Fruit fly (Drosophila melanogaster) whole organism, embryonic: ENCODE measurements around the gene CG13716.

Experiments used
- CG12236 ChIP-seq: fragments of 200-800 bp; sonication (Bioruptor generic); optimal IDR thresholded peaks from 2 replicates; lab custom pipeline; 2016; ENCODE audit warnings: missing biosample characterization, missing genetic modification characterization
- CG12299 ChIP-seq: fragments of 200-800 bp; sonication (Bioruptor generic); optimal IDR thresholded peaks from 2 replicates; lab custom pipeline; 2018; ENCODE audit warnings: missing biosample characterization, mild to moderate bottlenecking, missing genetic modification characterization
- CG12769 ChIP-seq: fragments of 200-800 bp; sonication (Bioruptor generic); optimal IDR thresholded peaks from 2 replicates; lab custom pipeline; 2019; ENCODE audit warnings: missing biosample characterization, mild to moderate bottlenecking, missing genetic modification characterization, moderate library complexity
- CG14441 ChIP-seq: fragments of 200-800 bp; sonication (Bioruptor generic); IDR thresholded peaks from 2 replicates; pipeline ENCODE4 v1.3.6; 2022; ENCODE audit warnings: missing biosample characterization, missing genetic modification characterization
- CG1603 ChIP-seq: fragments of 200-800 bp; sonication (Bioruptor generic); optimal IDR thresholded peaks from 2 replicates; lab custom pipeline; 2019; ENCODE audit warnings: missing biosample characterization, mild to moderate bottlenecking, missing genetic modification characterization, moderate library complexity
- CG17612 ChIP-seq: fragments of 200-800 bp; sonication (Bioruptor generic); IDR thresholded peaks from 2 replicates; pipeline ENCODE4 v1.3.6; 2022; ENCODE audit warnings: missing biosample characterization, missing genetic modification characterization
- CG18764 ChIP-seq: fragments of 200-800 bp; sonication (Bioruptor generic); optimal IDR thresholded peaks from 3 replicates; lab custom pipeline; 2016; ENCODE audit warnings: missing biosample characterization, missing genetic modification characterization
- CG2120 ChIP-seq: fragments of 200-800 bp; sonication (Bioruptor generic); optimal IDR thresholded peaks from 3 replicates; lab custom pipeline; 2016; ENCODE audit warnings: missing biosample characterization, missing genetic modification characterization
- CG2129 ChIP-seq: fragments of 200-800 bp; sonication (Bioruptor generic); IDR thresholded peaks from 2 replicates; pipeline ENCODE4 v1.3.6; 2022; ENCODE audit warnings: missing biosample characterization, missing genetic modification characterization; ENCODE audit not compliant: partially characterized antibody
- CG2199 ChIP-seq: fragments of 200-800 bp; sonication (Bioruptor generic); IDR thresholded peaks from 3 replicates; pipeline ENCODE4 v1.3.6; 2022; ENCODE audit warnings: missing biosample characterization, missing genetic modification characterization
- CG2889 ChIP-seq: fragments of 200-800 bp; sonication (Bioruptor generic); IDR thresholded peaks from 3 replicates; pipeline ENCODE4 v1.3.6; 2022; ENCODE audit warnings: missing biosample characterization, missing genetic modification characterization
- CG3065 ChIP-seq: fragments of 200-800 bp; sonication (Bioruptor generic); optimal IDR thresholded peaks from 2 replicates; lab custom pipeline; 2016; ENCODE audit warnings: missing biosample characterization, missing genetic modification characterization
- CG31441 ChIP-seq: fragments of 200-800 bp; sonication (Bioruptor generic); IDR thresholded peaks from 2 replicates; pipeline ENCODE4 v1.3.6; 2022; ENCODE audit warnings: missing biosample characterization, missing genetic modification characterization
- CG3281 ChIP-seq: fragments of 200-800 bp; sonication (Bioruptor generic); optimal IDR thresholded peaks from 3 replicates; lab custom pipeline; 2017; ENCODE audit warnings: missing biosample characterization, mild to moderate bottlenecking, missing genetic modification characterization
- CG33557 ChIP-seq: fragments of 200-800 bp; sonication (Bioruptor generic); optimal IDR thresholded peaks from 2 replicates; lab custom pipeline; 2019; ENCODE audit warnings: missing biosample characterization, mild to moderate bottlenecking, missing genetic modification characterization, moderate library complexity
- CG43689 ChIP-seq: fragments of 200-800 bp; sonication (Bioruptor generic); IDR thresholded peaks from 2 replicates; pipeline ENCODE4 v1.3.6; 2022; ENCODE audit warnings: missing biosample characterization, missing genetic modification characterization
- CG6175 ChIP-seq: fragments of 200-800 bp; sonication (Bioruptor generic); IDR thresholded peaks from 3 replicates; pipeline ENCODE4 v1.3.6; 2022; ENCODE audit warnings: missing biosample characterization, missing genetic modification characterization
- CG6791 ChIP-seq: fragments of 200-800 bp; sonication (Bioruptor generic); IDR thresholded peaks from 3 replicates; pipeline ENCODE4 v1.3.6; 2022; ENCODE audit warnings: missing biosample characterization, missing genetic modification characterization; ENCODE audit not compliant: partially characterized antibody
- CG7556 ChIP-seq: fragments of 200-800 bp; sonication (Bioruptor generic); optimal IDR thresholded peaks from 2 replicates; lab custom pipeline; 2017; ENCODE audit warnings: missing biosample characterization, mild to moderate bottlenecking, missing genetic modification characterization
- CG7963 ChIP-seq: fragments of 200-800 bp; sonication (Bioruptor generic); IDR thresholded peaks from 3 replicates; pipeline ENCODE4 v1.3.6; 2022; ENCODE audit warnings: missing biosample characterization, missing genetic modification characterization; ENCODE audit not compliant: partially characterized antibody
- CG8359 ChIP-seq: fragments of 200-800 bp; sonication (Bioruptor generic); optimal IDR thresholded peaks from 2 replicates; lab custom pipeline; 2017; ENCODE audit warnings: missing biosample characterization, mild to moderate bottlenecking, missing genetic modification characterization, borderline replicate concordance
- CG8478 ChIP-seq: fragments of >200 bp; optimal IDR thresholded peaks from 2 replicates; lab custom pipeline; 2018
- CG8924 ChIP-seq: fragments of 200-800 bp; optimal IDR thresholded peaks from 3 replicates; lab custom pipeline; 2019; ENCODE audit warnings: missing biosample characterization, mild to moderate bottlenecking, missing genetic modification characterization, moderate library complexity
- CG9215 ChIP-seq: fragments of 200-800 bp; sonication (Bioruptor generic); IDR thresholded peaks from 2 replicates; pipeline ENCODE4 v1.3.6; 2022; ENCODE audit warnings: missing biosample characterization, missing genetic modification characterization
- Doc3 ChIP-seq: fragments of 200-800 bp; sonication (Bioruptor generic); IDR thresholded peaks from 3 replicates; pipeline ENCODE4 v1.3.6; 2022; ENCODE audit warnings: missing biosample characterization, missing genetic modification characterization; ENCODE audit not compliant: partially characterized antibody
- Drgx ChIP-seq: fragments of 200-800 bp; sonication (Bioruptor generic); IDR thresholded peaks from 2 replicates; pipeline ENCODE4 v1.3.6; 2022; ENCODE audit warnings: missing biosample characterization, missing genetic modification characterization
- E2f1 ChIP-seq: fragments of 200-800 bp; sonication (Bioruptor generic); IDR thresholded peaks from 2 replicates; pipeline ENCODE4 v1.3.6; 2022; ENCODE audit warnings: missing biosample characterization, missing genetic modification characterization
- ERR ChIP-seq: fragments of 200-800 bp; sonication (Bioruptor generic); optimal IDR thresholded peaks from 2 replicates; lab custom pipeline; 2016; ENCODE audit warnings: missing biosample characterization, missing genetic modification characterization
- Fer3 ChIP-seq: fragments of 200-800 bp; sonication (Bioruptor generic); optimal IDR thresholded peaks from 2 replicates; lab custom pipeline; 2018; ENCODE audit warnings: missing biosample characterization, mild to moderate bottlenecking, missing genetic modification characterization, moderate library complexity
- Gsc ChIP-seq: fragments of 200-800 bp; sonication (Bioruptor generic); IDR thresholded peaks from 2 replicates; pipeline ENCODE4 v1.3.6; 2022; ENCODE audit warnings: missing biosample characterization, missing genetic modification characterization
- Hey ChIP-seq: fragments of 200-800 bp; sonication (Bioruptor generic); optimal IDR thresholded peaks from 3 replicates; lab custom pipeline; 2018; ENCODE audit warnings: missing biosample characterization, mild to moderate bottlenecking, missing genetic modification characterization
- Mad ChIP-seq: fragments of 200-800 bp; sonication (Bioruptor generic); optimal IDR thresholded peaks from 2 replicates; lab custom pipeline; 2016; ENCODE audit warnings: missing biosample characterization, missing genetic modification characterization
- Ravus ChIP-seq: fragments of 200-800 bp; sonication (Bioruptor generic); IDR thresholded peaks from 2 replicates; pipeline ENCODE4 v1.3.6; 2022; ENCODE audit warnings: missing biosample characterization, missing genetic modification characterization
- Sin3A ChIP-seq: fragments of >200 bp; optimal IDR thresholded peaks from 2 replicates; lab custom pipeline; 2018
- Sry-β ChIP-seq: fragments of 200-800 bp; sonication (Bioruptor generic); optimal IDR thresholded peaks from 2 replicates; lab custom pipeline; 2018; ENCODE audit warnings: missing biosample characterization, mild to moderate bottlenecking, missing genetic modification characterization, moderate library complexity
- Sry-δ ChIP-seq: fragments of 200-800 bp; sonication (Bioruptor generic); optimal IDR thresholded peaks from 2 replicates; lab custom pipeline; 2016; ENCODE audit warnings: missing biosample characterization, missing genetic modification characterization
- Tbp ChIP-seq: fragments of >200 bp; optimal IDR thresholded peaks from 2 replicates; lab custom pipeline; 2018; ENCODE audit warnings: missing biosample characterization, missing genetic modification characterization
- br ChIP-seq: fragments of >200 bp; optimal IDR thresholded peaks from 2 replicates; lab custom pipeline; 2017
- cato ChIP-seq: fragments of 200-800 bp; sonication (Bioruptor generic); optimal IDR thresholded peaks from 2 replicates; lab custom pipeline; 2016; ENCODE audit warnings: missing biosample characterization, missing genetic modification characterization, borderline replicate concordance
- croc ChIP-seq: fragments of 200-800 bp; sonication (Bioruptor generic); conservative IDR thresholded peaks from 3 replicates; pipeline ENCODE4 v1.3.6; 2022; ENCODE audit warnings: missing biosample characterization, missing genetic modification characterization
- crol ChIP-seq: fragments of 200-800 bp; sonication (Bioruptor generic); IDR thresholded peaks from 2 replicates; pipeline ENCODE4 v1.3.6; 2022; ENCODE audit warnings: missing biosample characterization, missing genetic modification characterization
- exex ChIP-seq: fragments of 200-800 bp; sonication (Bioruptor generic); optimal IDR thresholded peaks from 4 replicates; lab custom pipeline; 2018; ENCODE audit warnings: missing biosample characterization, mild to moderate bottlenecking, missing genetic modification characterization, moderate library complexity
- gcm ChIP-seq: fragments of 200-800 bp; sonication (Bioruptor generic); optimal IDR thresholded peaks from 2 replicates; lab custom pipeline; 2019; ENCODE audit warnings: missing biosample characterization, mild to moderate bottlenecking, missing genetic modification characterization, moderate library complexity
- grau ChIP-seq: fragments of 200-800 bp; optimal IDR thresholded peaks from 3 replicates; lab custom pipeline; 2019; ENCODE audit warnings: missing biosample characterization, mild to moderate bottlenecking, missing genetic modification characterization, moderate library complexity
- gsb-n ChIP-seq: fragments of 200-800 bp; sonication (Bioruptor generic); optimal IDR thresholded peaks from 3 replicates; lab custom pipeline; 2018; ENCODE audit warnings: missing biosample characterization, mild to moderate bottlenecking, missing genetic modification characterization
- her ChIP-seq: fragments of 200-800 bp; sonication (Bioruptor generic); optimal IDR thresholded peaks from 2 replicates; lab custom pipeline; 2016; ENCODE audit warnings: missing biosample characterization, missing genetic modification characterization
- klu ChIP-seq: fragments of 200-800 bp; sonication (Bioruptor generic); IDR thresholded peaks from 2 replicates; pipeline ENCODE4 v1.3.6; 2022; ENCODE audit warnings: missing biosample characterization, missing genetic modification characterization
- sc ChIP-seq, 3 experiments: fragments of >200 bp in 2 of 3; fragments of 200-800 bp in 1 of 3; sonication (Bioruptor generic) in 1 of 3; optimal IDR thresholded peaks; 2 replicates in 2 of 3; 3 replicates in 1 of 3; lab custom pipeline; 2017; ENCODE audit warnings: mild to moderate bottlenecking in 1 of 3, missing biosample characterization in 1 of 3, missing genetic modification characterization in 1 of 3, missing genetic modification reagents in 1 of 3
- shn ChIP-seq: fragments of 200-800 bp; sonication (Bioruptor generic); optimal IDR thresholded peaks from 3 replicates; lab custom pipeline; 2016; ENCODE audit warnings: missing biosample characterization, missing genetic modification characterization
- sim ChIP-seq: fragments of 200-800 bp; sonication (Bioruptor generic); IDR thresholded peaks from 2 replicates; pipeline ENCODE4 v1.3.6; 2022; ENCODE audit warnings: missing biosample characterization, missing genetic modification characterization
- tup ChIP-seq: fragments of 200-800 bp; sonication (Bioruptor generic); optimal IDR thresholded peaks from 2 replicates; lab custom pipeline; 2016; ENCODE audit warnings: missing biosample characterization, mild to moderate bottlenecking, missing genetic modification characterization, moderate library complexity
- tx ChIP-seq: fragments of 200-800 bp; sonication (Bioruptor generic); optimal IDR thresholded peaks from 2 replicates; lab custom pipeline; 2016; ENCODE audit warnings: missing biosample characterization, missing genetic modification characterization

CG13716 gene

dm6 chr3L:4613083-4613482 lies 21.5 kb downstream of the CG13716 start (continued):
- TF ChIP-seq CG6791 (GFP tag; lab: Robert Waterston, UW) (no peak), Fer3 (peak; percentile 93), CG9215 (peak; percentile 80), CG14441 (peak; percentile 96), CG31441 (GFP tag; lab: Robert Waterston, UW) (peak; percentile 97), CG2889 (GFP tag; lab: Robert Waterston, UW) (peak; percentile 73), Sin3A (no peak), gsb-n (tag; lab: Kevin White, UChicago) (peak; percentile 92), sim (GFP tag; lab: Robert Waterston, UW) (peak; percentile 90), CG8359 (GFP tag; lab: Kevin White, UChicago) (peak; percentile 90), CG12236 (GFP tag; lab: Kevin White, UChicago) (peak; percentile 66), CG2120 (GFP tag; lab: Kevin White, UChicago) (peak; percentile 89), gcm (GFP tag; lab: Kevin White, UChicago) (peak; percentile 90), CG33557 (GFP tag; lab: Kevin White, UChicago) (peak; percentile 89), CG2129 (GFP tag; lab: Robert Waterston, UW) (no peak), her (GFP tag; lab: Kevin White, UChicago) (peak; percentile 26), shn (GFP tag; lab: Kevin White, UChicago) (peak; percentile 70), tx (GFP tag; lab: Kevin White, UChicago) (peak; percentile 63), CG17612 (GFP tag; lab: Robert Waterston, UW) (peak; percentile 79), CG8924 (tag; lab: Kevin White, UChicago) (peak; percentile 96), Doc3 (GFP tag; lab: Robert Waterston, UW) (no peak), grau (tag; lab: Kevin White, UChicago) (peak; percentile 90), tup (peak; percentile 55), CG2199 (GFP tag; lab: Robert Waterston, UW) (peak; percentile 95; the same call in 2 of the 3 replicates), CG1603 (tag; lab: Kevin White, UChicago) (peak; percentile 70), CG3065 (GFP tag; lab: Kevin White, UChicago) (peak; percentile 80), CG7963 (GFP tag; lab: Robert Waterston, UW) (no peak), CG6175 (peak; percentile 78; the same call in 2 of the 3 replicates), Gsc (peak; percentile 56), CG43689 (GFP tag; lab: Robert Waterston, UW) (peak; percentile 83), ERR (peak; percentile 56), cato (GFP tag; lab: Kevin White, UChicago) (peak; percentile 82), Sry-δ (GFP tag; lab: Kevin White, UChicago) (peak; percentile 60), E2f1 (peak; percentile 94), Tbp (GFP tag; lab: Kevin White, UChicago) (no peak), crol (GFP tag; lab: Robert Waterston, UW) (peak; percentile 37; the same call in 1 of the 2 replicates), CG12769 (tag; lab: Kevin White, UChicago) (peak; percentile 81), Sry-β (GFP tag; lab: Kevin White, UChicago) (peak; percentile 72), CG7556 (GFP tag; lab: Kevin White, UChicago) (peak; percentile 91), exex (tag; lab: Kevin White, UChicago) (peak; percentile 57), croc (GFP tag; lab: Robert Waterston, UW) (peak; percentile 83), CG8478 (no peak), CG3281 (GFP tag; lab: Kevin White, UChicago) (peak; percentile 88), CG18764 (peak; percentile 94), br (lab: Kevin White, UChicago) (no peak), CG12299 (tag; lab: Kevin White, UChicago) (peak; percentile 77), Drgx (GFP tag; lab: Robert Waterston, UW) (peak; percentile 89), Ravus (GFP tag; lab: Robert Waterston, UW) (peak; percentile 68), Mad (GFP tag; lab: Kevin White, UChicago) (peak; percentile 91), Hey (peak; percentile 40), klu (GFP tag; lab: Robert Waterston, UW) (peak; percentile 84), sc (optimal IDR thresholded peaks at IDR 0.05; lab: Kevin White, UChicago) (no peak), sc (GFP tag; optimal IDR thresholded peaks at IDR 0.05; lab: Kevin White, UChicago) (peak; percentile 94)
